Worm (Caenorhabditis elegans) whole organism, mixed stage, embryonic: ENCODE measurements around the gene ttll-4.
A peak's percentile ranks its signal among the peaks of the same experiment; 100 is the strongest.

Experiments
- M03D4.4 ChIP-seq: sonication (generic microtip); optimal IDR thresholded peaks from 2 replicates; lab custom pipeline; 2017; ENCODE audit warnings: mild to moderate bottlenecking, missing genetic modification characterization, missing compliant biosample characterization
- bed-3 ChIP-seq: fragments of 200-800 bp; sonication (Bioruptor generic); optimal IDR thresholded peaks from 3 replicates; lab custom pipeline; 2018; ENCODE audit warnings: mild to moderate bottlenecking, missing genetic modification characterization, moderate library complexity, missing compliant biosample characterization
- blmp-1 ChIP-seq: fragments of 150-350 bp; optimal IDR thresholded peaks from 2 replicates; lab custom pipeline; 2014; ENCODE audit warnings: missing biosample characterization, missing genetic modification characterization
- ceh-39 ChIP-seq: fragments of 150-350 bp; optimal IDR thresholded peaks from 2 replicates; lab custom pipeline; 2014; ENCODE audit warnings: missing biosample characterization, missing genetic modification characterization
- ceh-83 ChIP-seq: fragments of 200-800 bp; sonication (Bioruptor generic); optimal IDR thresholded peaks from 2 replicates; lab custom pipeline; 2018; ENCODE audit warnings: mild to moderate bottlenecking, missing genetic modification characterization, missing compliant biosample characterization
- ces-1 ChIP-seq: fragments of 150-350 bp; optimal IDR thresholded peaks from 2 replicates; lab custom pipeline; 2014; ENCODE audit warnings: missing biosample characterization, missing genetic modification reagents, missing genetic modification characterization
- cnd-1 ChIP-seq: fragments of 200-800 bp; sonication (Bioruptor generic); optimal IDR thresholded peaks from 2 replicates; lab custom pipeline; 2018; ENCODE audit warnings: mild to moderate bottlenecking, missing genetic modification characterization, missing compliant biosample characterization
- drap-1 ChIP-seq: fragments of 200-800 bp; sonication (Bioruptor generic); optimal IDR thresholded peaks from 3 replicates; lab custom pipeline; 2018; ENCODE audit warnings: mild to moderate bottlenecking, missing genetic modification characterization, missing compliant biosample characterization
- elt-1 ChIP-seq: sonication (generic microtip); optimal IDR thresholded peaks from 2 replicates; lab custom pipeline; 2017; ENCODE audit warnings: missing genetic modification characterization, mild to moderate bottlenecking, missing compliant biosample characterization, antibody characterized with exemption, moderate library complexity, borderline replicate concordance; ENCODE audit not compliant: insufficient read depth
- elt-3 ChIP-seq: fragments of 150-350 bp; optimal IDR thresholded peaks from 2 replicates; lab custom pipeline; 2014; ENCODE audit warnings: missing biosample characterization, missing genetic modification characterization
- flh-1 ChIP-seq: fragments of 200-800 bp; sonication (Bioruptor generic); optimal IDR thresholded peaks from 2 replicates; lab custom pipeline; 2018; ENCODE audit warnings: mild to moderate bottlenecking, missing genetic modification characterization, moderate library complexity, missing compliant biosample characterization
- hlh-1 ChIP-seq: fragments of 150-350 bp; optimal IDR thresholded peaks from 2 replicates; lab custom pipeline; 2014; ENCODE audit warnings: missing biosample characterization, missing genetic modification reagents, missing genetic modification characterization
- lin-13 ChIP-seq: fragments of 150-350 bp; optimal IDR thresholded peaks from 2 replicates; lab custom pipeline; 2014; ENCODE audit warnings: missing biosample characterization, missing genetic modification characterization
- lin-32 ChIP-seq: fragments of 200-800 bp; sonication (Bioruptor generic); optimal IDR thresholded peaks from 2 replicates; lab custom pipeline; 2018; ENCODE audit warnings: mild to moderate bottlenecking, missing genetic modification characterization, missing compliant biosample characterization
- lsy-2 ChIP-seq: fragments of 150-350 bp; optimal IDR thresholded peaks from 2 replicates; lab custom pipeline; 2014; ENCODE audit warnings: missing biosample characterization, missing genetic modification characterization
- mab-5 ChIP-seq: fragments of 150-350 bp; optimal IDR thresholded peaks from 2 replicates; lab custom pipeline; 2014; ENCODE audit warnings: missing biosample characterization, missing genetic modification characterization
- mep-1 ChIP-seq: fragments of 150-350 bp; optimal IDR thresholded peaks from 2 replicates; lab custom pipeline; 2017; ENCODE audit warnings: missing biosample characterization, missing genetic modification reagents, missing genetic modification characterization, inconsistent platforms
- mls-2 ChIP-seq: sonication (generic microtip); optimal IDR thresholded peaks from 2 replicates; lab custom pipeline; 2016; ENCODE audit warnings: mild to moderate bottlenecking, missing genetic modification characterization, moderate library complexity, missing compliant biosample characterization
- nhr-12 ChIP-seq: fragments of 150-350 bp; optimal IDR thresholded peaks from 2 replicates; lab custom pipeline; 2014; ENCODE audit warnings: missing biosample characterization, missing genetic modification characterization
- nhr-2 ChIP-seq: fragments of 150-350 bp; optimal IDR thresholded peaks from 2 replicates; lab custom pipeline; 2014; ENCODE audit warnings: missing biosample characterization, missing genetic modification characterization
- nhr-237 ChIP-seq: fragments of 150-350 bp; optimal IDR thresholded peaks from 2 replicates; lab custom pipeline; 2014; ENCODE audit warnings: missing biosample characterization, missing genetic modification characterization
- nhr-28 ChIP-seq: fragments of 150-350 bp; optimal IDR thresholded peaks from 2 replicates; lab custom pipeline; 2014; ENCODE audit warnings: missing biosample characterization, missing genetic modification characterization
- nhr-76 ChIP-seq: sonication (generic microtip); optimal IDR thresholded peaks from 2 replicates; lab custom pipeline; 2017; ENCODE audit warnings: missing biosample characterization, missing genetic modification characterization
- pha-4 ChIP-seq: fragments of 150-350 bp; optimal IDR thresholded peaks from 2 replicates; lab custom pipeline; 2018; ENCODE audit warnings: missing biosample characterization, missing genetic modification reagents, missing genetic modification characterization
- sem-2 ChIP-seq: fragments of 200-800 bp; sonication (Bioruptor generic); optimal IDR thresholded peaks from 2 replicates; lab custom pipeline; 2018; ENCODE audit warnings: mild to moderate bottlenecking, missing genetic modification characterization, missing compliant biosample characterization
- snpc-4 ChIP-seq: fragments of 150-350 bp; optimal IDR thresholded peaks from 2 replicates; lab custom pipeline; 2014; ENCODE audit warnings: missing biosample characterization, missing genetic modification characterization
- sptf-1 ChIP-seq: sonication (generic microtip); optimal IDR thresholded peaks from 2 replicates; lab custom pipeline; 2017; ENCODE audit warnings: mild to moderate bottlenecking, missing genetic modification characterization, moderate library complexity, missing compliant biosample characterization
- tbx-8 ChIP-seq: fragments of 200-800 bp; sonication (Bioruptor generic); optimal IDR thresholded peaks from 2 replicates; lab custom pipeline; 2018; ENCODE audit warnings: mild to moderate bottlenecking, missing genetic modification characterization, moderate library complexity, missing compliant biosample characterization
- unc-120 ChIP-seq: sonication (generic microtip); optimal IDR thresholded peaks from 2 replicates; lab custom pipeline; 2017; ENCODE audit warnings: missing genetic modification characterization, missing compliant biosample characterization; ENCODE audit not compliant: poor library complexity, severe bottlenecking
- unc-39 ChIP-seq: fragments of 150-350 bp; optimal IDR thresholded peaks from 2 replicates; lab custom pipeline; 2014; ENCODE audit warnings: missing biosample characterization, missing genetic modification characterization
- unc-62 ChIP-seq: fragments of 150-350 bp; optimal IDR thresholded peaks from 2 replicates; lab custom pipeline; 2014; ENCODE audit warnings: missing biosample characterization, missing genetic modification reagents, missing genetic modification characterization
- zip-8 ChIP-seq: fragments of 150-350 bp; optimal IDR thresholded peaks from 2 replicates; lab custom pipeline; 2014; ENCODE audit warnings: missing biosample characterization, missing genetic modification characterization
- ztf-11 ChIP-seq: fragments of 150-350 bp; optimal IDR thresholded peaks from 2 replicates; lab custom pipeline; 2014; ENCODE audit warnings: missing biosample characterization, missing genetic modification characterization

Gene ttll-4

DNA sequence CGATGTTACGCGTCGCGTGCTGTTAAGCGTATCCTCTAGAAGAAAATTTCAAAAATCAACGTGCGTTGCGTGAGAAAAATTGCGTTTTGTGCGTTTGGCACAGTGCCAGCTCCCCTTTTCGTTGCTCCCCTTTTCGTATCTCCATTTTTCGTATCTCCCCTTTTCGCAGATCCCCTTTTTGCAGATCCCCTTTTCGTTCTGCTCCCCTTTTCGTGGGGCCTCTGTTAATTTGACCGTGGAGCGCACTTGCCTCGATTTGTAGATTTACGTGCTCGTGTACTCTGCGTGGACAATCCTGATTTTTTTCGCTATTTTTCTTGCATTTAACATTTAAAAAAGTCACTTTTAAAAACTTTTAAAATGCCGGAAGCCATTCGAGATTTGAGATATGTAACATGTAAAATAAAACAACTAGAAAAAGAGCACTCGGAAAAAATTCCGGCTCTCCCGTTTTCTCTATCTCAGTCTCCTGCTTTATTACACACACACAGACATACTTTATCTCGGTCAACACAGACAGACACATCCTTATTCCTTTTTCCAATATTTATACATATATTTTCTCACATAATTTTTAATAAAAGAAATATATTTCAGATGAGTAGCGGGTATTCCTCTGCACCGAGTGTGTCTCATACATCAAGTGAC, at the start of gene ttll-4:
ttll-4 (plus strand) TSS at position 598 of the 648 bp plus-strand sequence.
- peak; percentile 22 for TF ChIP-seq unc-120 (tag; lab: Kevin White, UChicago)
- no peak for TF ChIP-seq nhr-76 (tag; lab: Kevin White, UChicago)
- TF ChIP-seq lin-13 (tag; lab: Kevin White, UChicago), result peak; percentile 65
- peak; percentile 38 for TF ChIP-seq mls-2 (tag; lab: Kevin White, UChicago)
- peak; percentile 10 for TF ChIP-seq cnd-1
- TF ChIP-seq M03D4.4 (tag; lab: Kevin White, UChicago), result peak; percentile 48
- TF ChIP-seq lin-32 (GFP tag; lab: Kevin White, UChicago), result peak; percentile 24
- TF ChIP-seq mep-1 (tag; lab: Kevin White, UChicago), result peak; percentile 60
- no peak for TF ChIP-seq elt-3 (tag; lab: Kevin White, UChicago)
- no peak for TF ChIP-seq unc-39 (tag; lab: Kevin White, UChicago)
- TF ChIP-seq drap-1 (GFP tag; lab: Kevin White, UChicago), result peak; percentile 21
- TF ChIP-seq lsy-2 (tag; lab: Kevin White, UChicago), result peak; percentile 14
- TF ChIP-seq ces-1 (GFP tag; lab: Kevin White, UChicago), result peak; percentile 79
- no peak for TF ChIP-seq ceh-83 (GFP tag; lab: Kevin White, UChicago)
- peak; percentile 68 for TF ChIP-seq sptf-1 (tag; lab: Kevin White, UChicago)
- no peak for TF ChIP-seq zip-8

DNA sequence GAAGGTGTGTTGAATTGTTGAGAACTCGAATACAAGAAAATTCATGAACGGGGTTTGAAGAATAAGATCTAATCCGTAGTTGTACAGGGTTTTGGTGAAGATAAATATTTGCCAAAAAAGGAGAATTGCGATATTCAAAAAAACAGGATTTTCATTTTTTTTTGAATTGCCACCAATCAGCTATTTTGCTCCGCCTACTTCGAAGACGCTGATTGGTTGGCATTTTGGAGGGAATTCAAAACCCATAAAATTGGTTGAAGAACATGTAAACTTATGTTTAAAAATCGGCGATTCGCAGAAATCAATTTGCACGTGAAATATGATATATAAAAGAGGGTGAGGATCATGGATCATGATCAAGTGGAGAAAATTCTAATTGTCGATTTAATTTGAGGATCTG, 47.9 kb upstream of the ttll-4 start:
- no peak for TF ChIP-seq unc-39 (tag; lab: Kevin White, UChicago)
- no peak for TF ChIP-seq ces-1 (GFP tag; lab: Kevin White, UChicago)
- TF ChIP-seq sptf-1 (tag; lab: Kevin White, UChicago), result no peak
- TF ChIP-seq ceh-39 (tag; lab: Kevin White, UChicago), result no peak
- TF ChIP-seq, all 35 proteins: peak for 0

ce11 chrIII:10078151-10078550, 45.8 kb upstream of the ttll-4 start, which contains the start of gene T16G12.9:
Gene T16G12.9 (minus strand): TSS chrIII:10078251.
- TF ChIP-seq unc-39 (tag; lab: Kevin White, UChicago), result no peak
- no peak for TF ChIP-seq zip-8
- no peak for TF ChIP-seq ces-1 (GFP tag; lab: Kevin White, UChicago)
- TF ChIP-seq cnd-1, result no peak
- no peak for TF ChIP-seq ceh-83 (GFP tag; lab: Kevin White, UChicago)
- no peak for TF ChIP-seq ztf-11 (tag; lab: Kevin White, UChicago)
- no peak for TF ChIP-seq tbx-8 (GFP tag; lab: Kevin White, UChicago)
- TF ChIP-seq bed-3, result no peak
- no peak for TF ChIP-seq nhr-76 (tag; lab: Kevin White, UChicago)
- no peak for TF ChIP-seq flh-1 (GFP tag; lab: Kevin White, UChicago)
- no peak for TF ChIP-seq nhr-28
- TF ChIP-seq nhr-12 (tag; lab: Kevin White, UChicago), result no peak
- TF ChIP-seq M03D4.4 (tag; lab: Kevin White, UChicago), result no peak
- no peak for TF ChIP-seq elt-1 (tag; lab: Kevin White, UChicago)
- TF ChIP-seq mls-2 (tag; lab: Kevin White, UChicago), result no peak
- TF ChIP-seq nhr-2 (tag; lab: Kevin White, UChicago), result no peak
- no peak for TF ChIP-seq snpc-4
- TF ChIP-seq sptf-1 (tag; lab: Kevin White, UChicago), result no peak
- TF ChIP-seq pha-4 (tag; lab: Kevin White, UChicago), result no peak
- TF ChIP-seq blmp-1 (tag; lab: Kevin White, UChicago), result no peak

- TF ChIP-seq mab-5 (tag; lab: Kevin White, UChicago) (no peak), unc-120 (tag; lab: Kevin White, UChicago) (no peak), ztf-11 (tag; lab: Kevin White, UChicago) (no peak), ceh-39 (tag; lab: Kevin White, UChicago) (no peak), snpc-4 (no peak), blmp-1 (tag; lab: Kevin White, UChicago) (no peak), hlh-1 (tag; lab: Kevin White, UChicago) (no peak), sptf-1 (tag; lab: Kevin White, UChicago) (no peak), M03D4.4 (tag; lab: Kevin White, UChicago) (no peak), sem-2 (GFP tag; lab: Kevin White, UChicago) (no peak), mls-2 (tag; lab: Kevin White, UChicago) (no peak), unc-62 (GFP tag; lab: Kevin White, UChicago) (no peak), nhr-28 (no peak), lin-13 (tag; lab: Kevin White, UChicago) (no peak), bed-3 (no peak), lin-32 (GFP tag; lab: Kevin White, UChicago) (no peak), cnd-1 (no peak), nhr-2 (tag; lab: Kevin White, UChicago) (no peak), ceh-83 (GFP tag; lab: Kevin White, UChicago) (no peak), nhr-237 (tag; lab: Kevin White, UChicago) (no peak)
These were observed 45.2 kb upstream of the ttll-4 start for ce11 chrIII:10078784-10079183.
